Worm (Caenorhabditis elegans): ENCODE measurements around the gene C47E8.3.

Gene C47E8.3

DNA sequence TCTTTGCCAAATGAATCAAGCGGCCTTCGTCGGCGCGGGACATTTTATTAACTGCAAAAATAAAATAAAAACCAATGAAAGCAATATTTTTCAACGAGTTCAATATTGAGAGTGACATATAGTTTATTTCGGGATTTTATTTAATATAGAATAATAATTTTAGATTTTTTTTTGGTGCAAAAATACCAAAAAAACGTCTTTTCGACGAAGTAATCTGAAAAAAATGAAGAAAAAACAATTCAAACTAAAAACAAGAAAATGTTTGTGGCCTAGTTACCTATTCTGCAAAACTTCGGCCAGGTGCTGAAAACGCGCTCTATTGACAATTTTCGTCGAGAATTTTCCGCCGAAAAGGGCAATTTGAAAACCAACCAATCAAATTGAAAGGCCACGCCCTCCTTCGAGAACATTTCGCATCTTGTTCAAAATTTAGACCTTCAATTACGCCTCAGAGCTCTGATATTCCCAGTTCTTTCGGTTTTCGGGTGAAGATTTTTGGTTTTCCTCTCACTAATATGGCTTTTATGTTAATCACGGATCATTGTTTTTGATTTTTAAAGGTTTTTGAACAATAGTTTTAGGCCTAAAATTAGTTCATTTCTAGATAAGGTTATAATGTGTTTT lies 5.4 kb downstream of the C47E8.3 start, which contains the start of gene C47E8.4 (continued):
- TF ChIP-seq hrde-1 (tag; optimal IDR thresholded peaks at IDR 0.05; ENCODE audit: borderline replicate concordance) (peak; percentile 90), chd-7 (tag; optimal IDR thresholded peaks at IDR 0.05) (peak; percentile 94), nfya-1 (tag; optimal IDR thresholded peaks at IDR 0.05; ENCODE audit: borderline replicate concordance, insufficient read depth) (no peak), egl-18 (GFP tag; IDR thresholded peaks at IDR 0.05) (peak; percentile 94), pha-4 (tag; optimal IDR thresholded peaks at IDR 0.05) (peak; percentile 8), rcor-1 (GFP tag; IDR thresholded peaks at IDR 0.05) (peak; percentile 97), unc-130 (GFP tag; optimal IDR thresholded peaks at IDR 0.05) (peak; percentile 97), let-526 (GFP tag; IDR thresholded peaks at IDR 0.05) (peak; percentile 96), dox-1 (GFP tag; IDR thresholded peaks at IDR 0.05) (peak; percentile 95), F10E7.11 (tag; optimal IDR thresholded peaks at IDR 0.05) (peak; percentile 64), ztf-22 (GFP tag; optimal IDR thresholded peaks at IDR 0.05) (peak; percentile 85), hlh-26 (GFP tag; conservative IDR thresholded peaks at IDR 0.05) (no peak), bed-2 (GFP tag; IDR thresholded peaks at IDR 0.05) (peak; percentile 95), lin-35 (GFP tag; optimal IDR thresholded peaks at IDR 0.05) (peak in 2 of 3 experiments; percentile 84 to 94), F57A8.1 (GFP tag; optimal IDR thresholded peaks at IDR 0.05) (no peak), egl-44 (GFP tag; IDR thresholded peaks at IDR 0.05) (peak; percentile 73), T07F8.4 (tag; optimal IDR thresholded peaks at IDR 0.05) (peak; percentile 44), sea-2 (GFP tag; IDR thresholded peaks at IDR 0.05) (peak; percentile 95), nhr-90 (tag; optimal IDR thresholded peaks at IDR 0.05) (no peak), egrh-3 (GFP tag; IDR thresholded peaks at IDR 0.05) (peak; percentile 34; the same call in 1 of the 2 replicates), hmg-20 (GFP tag; IDR thresholded peaks at IDR 0.05) (peak; percentile 91), attf-6 (GFP tag; IDR thresholded peaks at IDR 0.05) (peak; percentile 71; the same call in 1 of the 2 replicates), ceh-79 (tag; optimal IDR thresholded peaks at IDR 0.05) (peak; percentile 87), Y79H2A.3 (GFP tag; conservative IDR thresholded peaks at IDR 0.05) (no peak), gei-17 (GFP tag; optimal IDR thresholded peaks at IDR 0.05) (peak; percentile 69), cebp-1 (GFP tag; IDR thresholded peaks at IDR 0.05) (peak; percentile 60; the same call in 1 of the 2 replicates), cebp-1 (tag; optimal IDR thresholded peaks at IDR 0.05) (peak; percentile 92), lir-1 (GFP tag; conservative IDR thresholded peaks at IDR 0.05) (peak; percentile 95), F55B11.4 (tag; optimal IDR thresholded peaks at IDR 0.05; ENCODE audit: borderline replicate concordance, insufficient read depth) (no peak), ztf-3 (GFP tag; optimal IDR thresholded peaks at IDR 0.05) (peak; percentile 85), him-1 (tag; optimal IDR thresholded peaks at IDR 0.05) (peak; percentile 81), B0261.1 (tag; optimal IDR thresholded peaks at IDR 0.05) (peak; percentile 41), snpc-1.3 (tag; optimal IDR thresholded peaks at IDR 0.05; ENCODE audit: insufficient read depth) (peak; percentile 89), ztf-28 (GFP tag; IDR thresholded peaks at IDR 0.05) (peak; percentile 94), nhr-120 (GFP tag; IDR thresholded peaks at IDR 0.05) (0 out of 2 replicates have a peak, but pooled peaks have one; percentile 79), K11D2.4 (GFP tag; IDR thresholded peaks at IDR 0.05) (peak; percentile 94), ceh-58 (GFP tag; IDR thresholded peaks at IDR 0.05) (0 out of 2 replicates have a peak, but pooled peaks have one; percentile 79), Y95B8A.8 (GFP tag; IDR thresholded peaks at IDR 0.05) (peak; percentile 80; the same call in 1 of the 2 replicates), snpc-3.4 (tag; optimal IDR thresholded peaks at IDR 0.05) (peak; percentile 95), ztf-26 (tag; optimal IDR thresholded peaks at IDR 0.05) (peak; percentile 94), zfh-2 (GFP tag; conservative IDR thresholded peaks at IDR 0.05) (no peak), lin-26 (GFP tag; IDR thresholded peaks at IDR 0.05) (no peak), Y56A3A.18 (GFP tag; IDR thresholded peaks at IDR 0.05) (peak; percentile 62; the same call in 1 of the 2 replicates), ztf-18 (tag; optimal IDR thresholded peaks at IDR 0.05) (peak; percentile 65), Y53F4B.3 (GFP tag; IDR thresholded peaks at IDR 0.05) (peak; percentile 48; the same call in 1 of the 2 replicates), mel-28 (tag; optimal IDR thresholded peaks at IDR 0.05; ENCODE audit: borderline replicate concordance) (peak; percentile 65)

Data from whole organism, young adult.